Worm (Caenorhabditis elegans) whole organism, mixed stage, embryonic: Measurements from ENCODE around the gene ufd-1.
"Not testable (repeated sequence)": the region's sequence is repeated elsewhere in the genome, so short reads cannot be mapped to it uniquely, and the experiment has no call there.

ENCODE experiments used
- bed-3 ChIP-seq: fragments of 200-800 bp; sonication (Bioruptor generic); optimal IDR thresholded peaks from 3 replicates; lab custom pipeline; 2018; ENCODE audit warnings: mild to moderate bottlenecking, missing genetic modification characterization, moderate library complexity, missing compliant biosample characterization
- blmp-1 ChIP-seq: fragments of 150-350 bp; optimal IDR thresholded peaks from 2 replicates; lab custom pipeline; 2014; ENCODE audit warnings: missing biosample characterization, missing genetic modification characterization
- ceh-39 ChIP-seq: fragments of 150-350 bp; optimal IDR thresholded peaks from 2 replicates; lab custom pipeline; 2014; ENCODE audit warnings: missing biosample characterization, missing genetic modification characterization
- ceh-43 ChIP-seq: fragments of 200-800 bp; sonication (Bioruptor generic); optimal IDR thresholded peaks from 2 replicates; lab custom pipeline; 2018; ENCODE audit warnings: mild to moderate bottlenecking, missing genetic modification characterization, moderate library complexity, missing compliant biosample characterization
- ceh-83 ChIP-seq: fragments of 200-800 bp; sonication (Bioruptor generic); optimal IDR thresholded peaks from 2 replicates; lab custom pipeline; 2018; ENCODE audit warnings: mild to moderate bottlenecking, missing genetic modification characterization, missing compliant biosample characterization
- ces-1 ChIP-seq: fragments of 150-350 bp; optimal IDR thresholded peaks from 2 replicates; lab custom pipeline; 2014; ENCODE audit warnings: missing biosample characterization, missing genetic modification reagents, missing genetic modification characterization
- cnd-1 ChIP-seq: fragments of 200-800 bp; sonication (Bioruptor generic); optimal IDR thresholded peaks from 2 replicates; lab custom pipeline; 2018; ENCODE audit warnings: mild to moderate bottlenecking, missing genetic modification characterization, missing compliant biosample characterization
- drap-1 ChIP-seq: fragments of 200-800 bp; sonication (Bioruptor generic); optimal IDR thresholded peaks from 3 replicates; lab custom pipeline; 2018; ENCODE audit warnings: mild to moderate bottlenecking, missing genetic modification characterization, missing compliant biosample characterization
- elt-1 ChIP-seq: sonication (generic microtip); optimal IDR thresholded peaks from 2 replicates; lab custom pipeline; 2017; ENCODE audit warnings: missing genetic modification characterization, mild to moderate bottlenecking, missing compliant biosample characterization, antibody characterized with exemption, moderate library complexity, borderline replicate concordance; ENCODE audit not compliant: insufficient read depth
- elt-3 ChIP-seq: fragments of 150-350 bp; optimal IDR thresholded peaks from 2 replicates; lab custom pipeline; 2014; ENCODE audit warnings: missing biosample characterization, missing genetic modification characterization
- flh-1 ChIP-seq: fragments of 200-800 bp; sonication (Bioruptor generic); optimal IDR thresholded peaks from 2 replicates; lab custom pipeline; 2018; ENCODE audit warnings: mild to moderate bottlenecking, missing genetic modification characterization, moderate library complexity, missing compliant biosample characterization
- ham-2 ChIP-seq: fragments of 200-800 bp; sonication (Bioruptor generic); optimal IDR thresholded peaks from 2 replicates; lab custom pipeline; 2018; ENCODE audit warnings: mild to moderate bottlenecking, missing genetic modification characterization, missing compliant biosample characterization
- hlh-1 ChIP-seq: fragments of 150-350 bp; optimal IDR thresholded peaks from 2 replicates; lab custom pipeline; 2014; ENCODE audit warnings: missing biosample characterization, missing genetic modification reagents, missing genetic modification characterization
- lin-32 ChIP-seq: fragments of 200-800 bp; sonication (Bioruptor generic); optimal IDR thresholded peaks from 2 replicates; lab custom pipeline; 2018; ENCODE audit warnings: mild to moderate bottlenecking, missing genetic modification characterization, missing compliant biosample characterization
- mab-5 ChIP-seq: fragments of 150-350 bp; optimal IDR thresholded peaks from 2 replicates; lab custom pipeline; 2014; ENCODE audit warnings: missing biosample characterization, missing genetic modification characterization
- mep-1 ChIP-seq: fragments of 150-350 bp; optimal IDR thresholded peaks from 2 replicates; lab custom pipeline; 2017; ENCODE audit warnings: missing biosample characterization, missing genetic modification reagents, missing genetic modification characterization, inconsistent platforms
- mls-2 ChIP-seq: sonication (generic microtip); optimal IDR thresholded peaks from 2 replicates; lab custom pipeline; 2016; ENCODE audit warnings: mild to moderate bottlenecking, missing genetic modification characterization, moderate library complexity, missing compliant biosample characterization
- nhr-12 ChIP-seq: fragments of 150-350 bp; optimal IDR thresholded peaks from 2 replicates; lab custom pipeline; 2014; ENCODE audit warnings: missing biosample characterization, missing genetic modification characterization
- nhr-2 ChIP-seq: fragments of 150-350 bp; optimal IDR thresholded peaks from 2 replicates; lab custom pipeline; 2014; ENCODE audit warnings: missing biosample characterization, missing genetic modification characterization
- nhr-237 ChIP-seq: fragments of 150-350 bp; optimal IDR thresholded peaks from 2 replicates; lab custom pipeline; 2014; ENCODE audit warnings: missing biosample characterization, missing genetic modification characterization
- nhr-28 ChIP-seq: fragments of 150-350 bp; optimal IDR thresholded peaks from 2 replicates; lab custom pipeline; 2014; ENCODE audit warnings: missing biosample characterization, missing genetic modification characterization
- pha-4 ChIP-seq: fragments of 150-350 bp; optimal IDR thresholded peaks from 2 replicates; lab custom pipeline; 2018; ENCODE audit warnings: missing biosample characterization, missing genetic modification reagents, missing genetic modification characterization
- sem-2 ChIP-seq: fragments of 200-800 bp; sonication (Bioruptor generic); optimal IDR thresholded peaks from 2 replicates; lab custom pipeline; 2018; ENCODE audit warnings: mild to moderate bottlenecking, missing genetic modification characterization, missing compliant biosample characterization
- snpc-4 ChIP-seq: fragments of 150-350 bp; optimal IDR thresholded peaks from 2 replicates; lab custom pipeline; 2014; ENCODE audit warnings: missing biosample characterization, missing genetic modification characterization
- sptf-1 ChIP-seq: sonication (generic microtip); optimal IDR thresholded peaks from 2 replicates; lab custom pipeline; 2017; ENCODE audit warnings: mild to moderate bottlenecking, missing genetic modification characterization, moderate library complexity, missing compliant biosample characterization
- tbx-8 ChIP-seq: fragments of 200-800 bp; sonication (Bioruptor generic); optimal IDR thresholded peaks from 2 replicates; lab custom pipeline; 2018; ENCODE audit warnings: mild to moderate bottlenecking, missing genetic modification characterization, moderate library complexity, missing compliant biosample characterization
- unc-120 ChIP-seq: sonication (generic microtip); optimal IDR thresholded peaks from 2 replicates; lab custom pipeline; 2017; ENCODE audit warnings: missing genetic modification characterization, missing compliant biosample characterization; ENCODE audit not compliant: poor library complexity, severe bottlenecking
- unc-39 ChIP-seq: fragments of 150-350 bp; optimal IDR thresholded peaks from 2 replicates; lab custom pipeline; 2014; ENCODE audit warnings: missing biosample characterization, missing genetic modification characterization
- zip-8 ChIP-seq: fragments of 150-350 bp; optimal IDR thresholded peaks from 2 replicates; lab custom pipeline; 2014; ENCODE audit warnings: missing biosample characterization, missing genetic modification characterization
- ztf-11 ChIP-seq: fragments of 150-350 bp; optimal IDR thresholded peaks from 2 replicates; lab custom pipeline; 2014; ENCODE audit warnings: missing biosample characterization, missing genetic modification characterization

Gene ufd-1

ce11 chrIV:12335248-12335647 lies 4.6 kb upstream of the ufd-1 start:
- TF ChIP-seq tbx-8 (GFP tag; lab: Kevin White, UChicago), result no peak
- TF ChIP-seq nhr-28 (tag; lab: Kevin White, UChicago), result no peak
- no peak for TF ChIP-seq blmp-1
- no peak for TF ChIP-seq drap-1 (GFP tag; lab: Kevin White, UChicago)
- TF ChIP-seq sem-2, result no peak
- no peak for TF ChIP-seq mep-1 (tag; lab: Kevin White, UChicago)
- TF ChIP-seq unc-39 (tag; lab: Kevin White, UChicago), result no peak
- TF ChIP-seq elt-1 (tag; lab: Kevin White, UChicago), result no peak
- no peak for TF ChIP-seq ces-1 (GFP tag; lab: Kevin White, UChicago)
- TF ChIP-seq snpc-4 (tag; lab: Kevin White, UChicago), result no peak
- no peak for TF ChIP-seq zip-8 (tag; lab: Kevin White, UChicago)
- TF ChIP-seq ztf-11 (tag; lab: Kevin White, UChicago), result no peak
- no peak for TF ChIP-seq mab-5 (tag; lab: Kevin White, UChicago)
- no peak for TF ChIP-seq unc-120
- no peak for TF ChIP-seq elt-3
- no peak for TF ChIP-seq ham-2 (GFP tag; lab: Kevin White, UChicago)
- TF ChIP-seq nhr-237 (tag; lab: Kevin White, UChicago), result no peak
- TF ChIP-seq pha-4, result no peak
- TF ChIP-seq hlh-1 (tag; lab: Kevin White, UChicago), result no peak
- TF ChIP-seq cnd-1 (tag; lab: Kevin White, UChicago), result no peak

ce11 chrIV:12334708-12335107 lies 4.0 kb upstream of the ufd-1 start:
- TF ChIP-seq mab-5 (tag; lab: Kevin White, UChicago) (no peak), hlh-1 (tag; lab: Kevin White, UChicago) (no peak), ztf-11 (tag; lab: Kevin White, UChicago) (no peak), elt-3 (no peak), flh-1 (GFP tag; lab: Kevin White, UChicago) (no peak)
- TF ChIP-seq, all 35 proteins: peak for 0

ce11 chrIV:12334142-12334541 lies 3.5 kb upstream of the ufd-1 start:
- no peak for TF ChIP-seq nhr-237 (tag; lab: Kevin White, UChicago)
- no peak for TF ChIP-seq mls-2 (tag; lab: Kevin White, UChicago)
- no peak for TF ChIP-seq nhr-28 (tag; lab: Kevin White, UChicago)
- TF ChIP-seq mep-1 (tag; lab: Kevin White, UChicago), result no peak
- TF ChIP-seq bed-3 (GFP tag; lab: Kevin White, UChicago), result no peak
- no peak for TF ChIP-seq elt-1 (tag; lab: Kevin White, UChicago)
- no peak for TF ChIP-seq ceh-43
- TF ChIP-seq lin-32 (GFP tag; lab: Kevin White, UChicago), result no peak
- no peak for TF ChIP-seq unc-39 (tag; lab: Kevin White, UChicago)

- TF ChIP-seq nhr-237, nhr-2, snpc-4 (tag; lab: Kevin White, UChicago): not testable (repeated sequence)
Measured at ce11 chrIV:12326932-12327331, 3.8 kb downstream of the ufd-1 start, which contains the start of gene F19B6.3. TSS of gene F19B6.3 (plus strand) at chrIV:12327232.

- TF ChIP-seq bed-3 (GFP tag; lab: Kevin White, UChicago) (no peak), zip-8 (tag; lab: Kevin White, UChicago) (no peak), unc-39 (tag; lab: Kevin White, UChicago) (no peak), sem-2 (no peak), ceh-83 (GFP tag; lab: Kevin White, UChicago) (no peak), nhr-28 (tag; lab: Kevin White, UChicago) (no peak), mab-5 (tag; lab: Kevin White, UChicago) (no peak), ces-1 (GFP tag; lab: Kevin White, UChicago) (no peak), unc-120 (no peak), nhr-2 (tag; lab: Kevin White, UChicago) (no peak), nhr-12 (tag; lab: Kevin White, UChicago) (no peak), ham-2 (GFP tag; lab: Kevin White, UChicago) (no peak), nhr-237 (tag; lab: Kevin White, UChicago) (no peak), ceh-39 (no peak), tbx-8 (GFP tag; lab: Kevin White, UChicago) (no peak), mls-2 (tag; lab: Kevin White, UChicago) (no peak), sptf-1 (tag; lab: Kevin White, UChicago) (no peak), flh-1 (GFP tag; lab: Kevin White, UChicago) (no peak)
Measured at ce11 chrIV:12311597-12311996, 19.1 kb downstream of the ufd-1 start, which contains the start of gene oac-58. TSS of gene oac-58 (minus strand) at chrIV:12311697.
